Fruit fly (Drosophila melanogaster) whole organism, embryonic: ENCODE results near the gene CG2021.

Experiments used
- B-H1 ChIP-seq: fragments of 200-800 bp; sonication (Bioruptor generic); IDR thresholded peaks from 3 replicates; pipeline ENCODE4 v1.3.6; 2022; ENCODE audit warnings: missing biosample characterization, missing genetic modification characterization
- CG10209 ChIP-seq: fragments of 200-800 bp; sonication (Bioruptor generic); optimal IDR thresholded peaks from 3 replicates; lab custom pipeline; 2017; ENCODE audit warnings: missing biosample characterization, mild to moderate bottlenecking, missing genetic modification characterization, missing genetic modification reagents
- CG10979 ChIP-seq: fragments of 200-800 bp; sonication (Bioruptor generic); optimal IDR thresholded peaks from 2 replicates; lab custom pipeline; 2018; ENCODE audit warnings: missing biosample characterization, mild to moderate bottlenecking, missing genetic modification characterization, moderate library complexity
- CG11085 ChIP-seq: fragments of 200-800 bp; sonication (Bioruptor generic); IDR thresholded peaks from 2 replicates; pipeline ENCODE4 v1.3.6; 2022; ENCODE audit warnings: missing biosample characterization, missing genetic modification characterization
- CG13894 ChIP-seq: fragments of 200-800 bp; sonication (Bioruptor generic); optimal IDR thresholded peaks from 3 replicates; lab custom pipeline; 2018; ENCODE audit warnings: missing biosample characterization, mild to moderate bottlenecking, missing genetic modification characterization, moderate library complexity
- CG15073 ChIP-seq: fragments of 200-800 bp; sonication (Bioruptor generic); optimal IDR thresholded peaks from 2 replicates; lab custom pipeline; 2016; ENCODE audit warnings: missing biosample characterization, missing genetic modification characterization
- CG15479 ChIP-seq: fragments of 200-800 bp; sonication (Bioruptor generic); optimal IDR thresholded peaks from 3 replicates; lab custom pipeline; 2019; ENCODE audit warnings: missing biosample characterization, mild to moderate bottlenecking, missing genetic modification characterization, moderate library complexity
- CG17359 ChIP-seq: fragments of 200-800 bp; sonication (Bioruptor generic); optimal IDR thresholded peaks from 3 replicates; lab custom pipeline; 2018; ENCODE audit warnings: missing biosample characterization, mild to moderate bottlenecking, missing genetic modification characterization, moderate library complexity
- CG17385 ChIP-seq: fragments of 200-800 bp; sonication (Bioruptor generic); optimal IDR thresholded peaks from 3 replicates; lab custom pipeline; 2018; ENCODE audit warnings: missing biosample characterization, mild to moderate bottlenecking, missing genetic modification characterization
- CG2202 ChIP-seq: fragments of 200-800 bp; sonication (Bioruptor generic); optimal IDR thresholded peaks from 2 replicates; lab custom pipeline; 2018; ENCODE audit warnings: missing biosample characterization, mild to moderate bottlenecking, missing genetic modification characterization
- CG30431 ChIP-seq: fragments of 200-800 bp; sonication (Bioruptor generic); optimal IDR thresholded peaks from 2 replicates; lab custom pipeline; 2017; ENCODE audit warnings: missing biosample characterization, missing genetic modification characterization
- CG3407 ChIP-seq: fragments of 200-800 bp; sonication (Bioruptor generic); optimal IDR thresholded peaks from 2 replicates; lab custom pipeline; 2018; ENCODE audit warnings: missing biosample characterization, mild to moderate bottlenecking, missing genetic modification characterization
- CG3995 ChIP-seq: fragments of 200-800 bp; sonication (Bioruptor generic); optimal IDR thresholded peaks from 3 replicates; lab custom pipeline; 2016; ENCODE audit warnings: missing biosample characterization, missing genetic modification characterization
- CG4282 ChIP-seq: fragments of 200-800 bp; sonication (Bioruptor generic); optimal IDR thresholded peaks from 2 replicates; lab custom pipeline; 2016; ENCODE audit warnings: missing biosample characterization, missing genetic modification characterization
- CG4854 ChIP-seq: fragments of 200-800 bp; sonication (Bioruptor generic); optimal IDR thresholded peaks from 2 replicates; lab custom pipeline; 2016; ENCODE audit warnings: missing biosample characterization, missing genetic modification characterization, inconsistent platforms
- CG6175 ChIP-seq: fragments of 200-800 bp; sonication (Bioruptor generic); IDR thresholded peaks from 3 replicates; pipeline ENCODE4 v1.3.6; 2022; ENCODE audit warnings: missing biosample characterization, missing genetic modification characterization
- CG6765 ChIP-seq: fragments of 200-800 bp; sonication (Bioruptor generic); optimal IDR thresholded peaks from 3 replicates; lab custom pipeline; 2017; ENCODE audit warnings: missing biosample characterization, mild to moderate bottlenecking, missing genetic modification characterization
- CG7556 ChIP-seq: fragments of 200-800 bp; sonication (Bioruptor generic); optimal IDR thresholded peaks from 2 replicates; lab custom pipeline; 2017; ENCODE audit warnings: missing biosample characterization, mild to moderate bottlenecking, missing genetic modification characterization
- CG7745 ChIP-seq: fragments of 200-800 bp; sonication (Bioruptor generic); optimal IDR thresholded peaks from 2 replicates; lab custom pipeline; 2018; ENCODE audit warnings: missing biosample characterization, mild to moderate bottlenecking, missing genetic modification characterization, moderate library complexity
- CG7987 ChIP-seq: fragments of 200-800 bp; sonication (Bioruptor generic); optimal IDR thresholded peaks from 2 replicates; lab custom pipeline; 2018; ENCODE audit warnings: missing biosample characterization, mild to moderate bottlenecking, missing genetic modification characterization, moderate library complexity
- CG9797 ChIP-seq: fragments of 200-800 bp; sonication (Bioruptor generic); optimal IDR thresholded peaks from 3 replicates; lab custom pipeline; 2018; ENCODE audit warnings: missing biosample characterization, mild to moderate bottlenecking, missing genetic modification characterization
- CG9817 ChIP-seq: fragments of 200-800 bp; sonication (Bioruptor generic); optimal IDR thresholded peaks from 2 replicates; lab custom pipeline; 2018; ENCODE audit warnings: missing biosample characterization, mild to moderate bottlenecking, missing genetic modification characterization, moderate library complexity
- CoRest ChIP-seq: fragments of 200-800 bp; sonication (Bioruptor generic); optimal IDR thresholded peaks from 3 replicates; lab custom pipeline; 2018; ENCODE audit warnings: missing biosample characterization, mild to moderate bottlenecking, missing genetic modification characterization, moderate library complexity
- Dek ChIP-seq: fragments of 200-800 bp; sonication (Bioruptor generic); optimal IDR thresholded peaks from 3 replicates; lab custom pipeline; 2019; ENCODE audit warnings: missing biosample characterization, mild to moderate bottlenecking, missing genetic modification characterization, moderate library complexity
- HLH4C ChIP-seq: fragments of 200-800 bp; sonication (Bioruptor generic); IDR thresholded peaks from 3 replicates; pipeline ENCODE4 v1.3.6; 2022; ENCODE audit warnings: missing biosample characterization, missing genetic modification characterization; ENCODE audit not compliant: partially characterized antibody
- HLH54F ChIP-seq: fragments of 200-800 bp; sonication (Bioruptor generic); optimal IDR thresholded peaks from 3 replicates; lab custom pipeline; 2016; ENCODE audit warnings: missing biosample characterization, missing genetic modification characterization
- HmgD ChIP-seq: fragments of 200-800 bp; sonication (Bioruptor generic); optimal IDR thresholded peaks from 3 replicates; lab custom pipeline; 2016; ENCODE audit warnings: missing biosample characterization, missing genetic modification characterization
- Hmx ChIP-seq: fragments of 200-800 bp; sonication (Bioruptor generic); optimal IDR thresholded peaks from 2 replicates; lab custom pipeline; 2016; ENCODE audit warnings: missing biosample characterization, missing genetic modification characterization
- Med ChIP-seq: fragments of 200-800 bp; sonication (Bioruptor generic); peaks from one replicate; lab custom pipeline; 2016; ENCODE audit warnings: missing biosample characterization, missing genetic modification characterization, mild to moderate bottlenecking, inconsistent platforms, moderate library complexity
- Mes4 ChIP-seq: fragments of 200-800 bp; sonication (Bioruptor generic); optimal IDR thresholded peaks from 2 replicates; lab custom pipeline; 2016; ENCODE audit warnings: missing biosample characterization, missing genetic modification characterization
- NK7.1 ChIP-seq: fragments of 200-800 bp; sonication (Bioruptor generic); optimal IDR thresholded peaks from 3 replicates; lab custom pipeline; 2016; ENCODE audit warnings: missing biosample characterization, missing genetic modification characterization
- Neu2 ChIP-seq: fragments of 200-800 bp; sonication (Bioruptor generic); optimal IDR thresholded peaks from 3 replicates; lab custom pipeline; 2016; ENCODE audit warnings: missing biosample characterization, missing genetic modification characterization, borderline replicate concordance
- Pdp1 ChIP-seq, 2 experiments: fragments of 200-800 bp; sonication (Bioruptor generic); optimal IDR thresholded peaks; 3 replicates each; lab custom pipeline; 2016; ENCODE audit warnings: missing biosample characterization in 2 of 2, missing genetic modification characterization in 2 of 2, mild to moderate bottlenecking in 1 of 2, moderate library complexity in 1 of 2
- Scr ChIP-seq: fragments of 200-800 bp; sonication (Bioruptor generic); IDR thresholded peaks from 2 replicates; pipeline ENCODE4 v1.3.6; 2022; ENCODE audit warnings: missing biosample characterization, missing genetic modification characterization; ENCODE audit not compliant: partially characterized antibody
- Sin3A ChIP-seq: fragments of >200 bp; optimal IDR thresholded peaks from 2 replicates; lab custom pipeline; 2018
- YL-1 ChIP-seq: fragments of 200-800 bp; sonication (Bioruptor generic); optimal IDR thresholded peaks from 3 replicates; lab custom pipeline; 2017; ENCODE audit warnings: missing biosample characterization, mild to moderate bottlenecking, missing genetic modification characterization
- bowl ChIP-seq: fragments of 200-800 bp; sonication (Bioruptor generic); IDR thresholded peaks from 2 replicates; pipeline ENCODE4 v1.3.6; 2022; ENCODE audit warnings: missing biosample characterization, missing genetic modification characterization
- btn ChIP-seq: fragments of 200-800 bp; sonication (Bioruptor generic); optimal IDR thresholded peaks from 2 replicates; lab custom pipeline; 2016; ENCODE audit warnings: missing biosample characterization, missing genetic modification characterization
- dm ChIP-seq: fragments of 200-800 bp; sonication (Bioruptor generic); optimal IDR thresholded peaks from 3 replicates; lab custom pipeline; 2016; ENCODE audit warnings: missing biosample characterization, missing genetic modification characterization
- dpn ChIP-seq, 2 experiments: fragments of 200-800 bp; sonication (Bioruptor generic); optimal IDR thresholded peaks; 3 replicates each; lab custom pipeline; 2016; ENCODE audit warnings: missing biosample characterization in 2 of 2, missing genetic modification characterization in 2 of 2
- en ChIP-seq: fragments of 200-800 bp; sonication (Bioruptor generic); optimal IDR thresholded peaks from 2 replicates; lab custom pipeline; 2016; ENCODE audit warnings: missing biosample characterization, missing genetic modification characterization
- nerfin-1 ChIP-seq: fragments of 200-800 bp; sonication (Bioruptor generic); optimal IDR thresholded peaks from 3 replicates; lab custom pipeline; 2019; ENCODE audit warnings: missing biosample characterization, mild to moderate bottlenecking, missing genetic modification characterization, moderate library complexity
- phol ChIP-seq: fragments of 200-800 bp; sonication (Bioruptor generic); optimal IDR thresholded peaks from 3 replicates; lab custom pipeline; 2018; ENCODE audit warnings: missing biosample characterization, mild to moderate bottlenecking, missing genetic modification characterization, moderate library complexity
- sima ChIP-seq: fragments of 200-800 bp; sonication (Bioruptor generic); optimal IDR thresholded peaks from 2 replicates; lab custom pipeline; 2016; ENCODE audit warnings: missing biosample characterization, missing genetic modification characterization
- slbo ChIP-seq: fragments of 200-800 bp; sonication (Bioruptor generic); IDR thresholded peaks from 2 replicates; pipeline ENCODE4 v1.3.6; 2022; ENCODE audit warnings: missing biosample characterization, missing genetic modification characterization
- toy ChIP-seq: fragments of 200-800 bp; sonication (Bioruptor generic); IDR thresholded peaks from 2 replicates; pipeline ENCODE4 v1.3.6; 2022; ENCODE audit warnings: missing biosample characterization, missing genetic modification characterization
- twi ChIP-seq: fragments of 200-800 bp; optimal IDR thresholded peaks from 2 replicates; lab custom pipeline; 2019; ENCODE audit warnings: missing biosample characterization, mild to moderate bottlenecking, missing genetic modification characterization, moderate library complexity
- vnd ChIP-seq: fragments of 200-800 bp; sonication (Bioruptor generic); IDR thresholded peaks from 3 replicates; pipeline ENCODE4 v1.3.6; 2022; ENCODE audit warnings: missing biosample characterization, missing genetic modification characterization; ENCODE audit not compliant: partially characterized antibody
- wek ChIP-seq: fragments of 200-800 bp; sonication (Bioruptor generic); optimal IDR thresholded peaks from 3 replicates; lab custom pipeline; 2018; ENCODE audit warnings: missing biosample characterization, mild to moderate bottlenecking, missing genetic modification characterization, moderate library complexity

CG2021 gene

DNA sequence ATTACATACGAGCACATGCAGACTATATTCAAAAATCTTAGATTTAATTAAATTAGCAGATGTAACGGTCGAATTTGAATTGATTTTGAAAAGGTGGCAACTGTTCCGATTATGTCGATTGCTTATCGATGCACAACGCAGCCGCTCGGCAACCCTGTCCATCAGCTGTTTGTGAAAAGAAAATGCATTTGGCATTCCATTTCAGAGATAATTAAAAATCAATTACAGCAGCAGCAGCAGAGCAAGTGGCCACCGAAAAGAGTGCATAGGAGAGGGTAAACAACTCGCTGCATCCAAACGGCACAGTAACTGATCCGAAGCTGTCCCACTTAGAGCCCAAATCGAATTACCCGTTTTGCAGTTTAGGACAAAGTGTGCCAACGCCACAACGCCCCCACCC is 21.4 kb upstream of the CG2021 start, which contains the start of gene Patj (continued):
- no peak for TF ChIP-seq CG3407 (GFP tag; lab: Kevin White, UChicago)
- TF ChIP-seq twi: no peak
- no peak for TF ChIP-seq Neu2
- no peak for TF ChIP-seq CG9817 (tag; lab: Kevin White, UChicago)
- no peak for TF ChIP-seq CG4282
- TF ChIP-seq CG7987 (GFP tag; lab: Kevin White, UChicago): no peak
- no peak for TF ChIP-seq toy (GFP tag; lab: Robert Waterston, UW)
- no peak for TF ChIP-seq CG6175 (GFP tag; lab: Robert Waterston, UW)
- no peak for TF ChIP-seq CG7745
- no peak for TF ChIP-seq CG17385
- TF ChIP-seq HLH54F (GFP tag; lab: Kevin White, UChicago): no peak
- TF ChIP-seq NK7.1 (GFP tag; lab: Kevin White, UChicago): no peak
- TF ChIP-seq YL-1: peak; percentile 56
- no peak for TF ChIP-seq CG3995 (GFP tag; lab: Kevin White, UChicago)
- TF ChIP-seq CG11085: no peak
- peak; percentile 55 for TF ChIP-seq Scr (GFP tag; lab: Robert Waterston, UW)
- peak; percentile 24; the same call in 1 of the 3 replicates for TF ChIP-seq HLH4C
- TF ChIP-seq vnd (GFP tag; lab: Robert Waterston, UW): no peak
- no peak for TF ChIP-seq CG4854 (GFP tag; lab: Kevin White, UChicago)
- TF ChIP-seq nerfin-1: peak; percentile 21
- no peak for TF ChIP-seq en
- TF ChIP-seq slbo (GFP tag; lab: Robert Waterston, UW): no peak
- TF ChIP-seq Sin3A (lab: Kevin White, UChicago): peak; percentile 32
- TF ChIP-seq CG6765 (GFP tag; lab: Kevin White, UChicago): no peak
- no peak for TF ChIP-seq CG10209 (GFP tag; lab: Kevin White, UChicago)
- TF ChIP-seq CoRest: no peak
- no peak for TF ChIP-seq wek (GFP tag; lab: Kevin White, UChicago)
- no peak for TF ChIP-seq CG10979 (tag; lab: Kevin White, UChicago)
- TF ChIP-seq HmgD (GFP tag; lab: Kevin White, UChicago): no peak
- peak in 1 of 2 experiments; percentile 28 for TF ChIP-seq Pdp1 (GFP tag; optimal IDR thresholded peaks at IDR 0.05; lab: Kevin White, UChicago)
- TF ChIP-seq bowl (GFP tag; lab: Robert Waterston, UW): no peak
- TF ChIP-seq CG13894 (tag; lab: Kevin White, UChicago): no peak
- TF ChIP-seq CG30431 (GFP tag; lab: Kevin White, UChicago): no peak
- peak; percentile 25 for TF ChIP-seq phol
- peak; percentile 24 for TF ChIP-seq CG9797
- TF ChIP-seq CG17359 (tag; lab: Kevin White, UChicago): no peak
- no peak for TF ChIP-seq dm (GFP tag; lab: Kevin White, UChicago)
- TF ChIP-seq Dek (tag; lab: Kevin White, UChicago): no peak
- TF ChIP-seq CG15073: no peak
- TF ChIP-seq btn (GFP tag; lab: Kevin White, UChicago): no peak
- no peak for TF ChIP-seq CG15479 (GFP tag; lab: Kevin White, UChicago)
- TF ChIP-seq Mes4 (GFP tag; lab: Kevin White, UChicago): no peak
- peak; percentile 23 for TF ChIP-seq Med (GFP tag; lab: Kevin White, UChicago)
- TF ChIP-seq dpn (GFP tag; optimal IDR thresholded peaks at IDR 0.05; lab: Kevin White, UChicago): no peak
- TF ChIP-seq B-H1: no peak
- no peak for TF ChIP-seq Hmx (GFP tag; lab: Kevin White, UChicago)
- no peak for TF ChIP-seq sima
- no peak for TF ChIP-seq CG2202
- no peak for TF ChIP-seq CG7556 (GFP tag; lab: Kevin White, UChicago)
